Fruit fly (Drosophila melanogaster) whole organism, embryonic: ENCODE measurements around the gene CG12024.
A peak's percentile ranks its signal among the peaks of the same experiment; 100 is the strongest.

Source experiments
- Atf6 ChIP-seq: fragments of 200-800 bp; sonication (Bioruptor generic); IDR thresholded peaks from 2 replicates; pipeline ENCODE4 v1.3.6; 2022; ENCODE audit warnings: missing biosample characterization, missing genetic modification characterization
- Bdp1 ChIP-seq: fragments of 200-800 bp; sonication (Bioruptor generic); optimal IDR thresholded peaks from 3 replicates; lab custom pipeline; 2016; ENCODE audit warnings: missing biosample characterization, missing genetic modification characterization
- C15 ChIP-seq: fragments of 200-800 bp; sonication (Bioruptor generic); IDR thresholded peaks from 3 replicates; pipeline ENCODE4 v1.3.6; 2022; ENCODE audit warnings: missing biosample characterization, missing genetic modification characterization
- CG10543 ChIP-seq: fragments of 200-800 bp; sonication (Bioruptor generic); optimal IDR thresholded peaks from 3 replicates; lab custom pipeline; 2017; ENCODE audit warnings: missing biosample characterization, mild to moderate bottlenecking, missing genetic modification characterization, moderate library complexity
- CG11504 ChIP-seq: fragments of 200-800 bp; sonication (Bioruptor generic); optimal IDR thresholded peaks from 3 replicates; lab custom pipeline; 2019; ENCODE audit warnings: missing biosample characterization, mild to moderate bottlenecking, missing genetic modification characterization, moderate library complexity
- CG12104 ChIP-seq: fragments of 200-800 bp; sonication (Bioruptor generic); optimal IDR thresholded peaks from 3 replicates; lab custom pipeline; 2016; ENCODE audit warnings: missing biosample characterization, missing genetic modification characterization
- CG12219 ChIP-seq: fragments of 200-800 bp; sonication (Bioruptor generic); optimal IDR thresholded peaks from 3 replicates; lab custom pipeline; 2018; ENCODE audit warnings: missing biosample characterization, mild to moderate bottlenecking, missing genetic modification characterization
- CG12769 ChIP-seq: fragments of 200-800 bp; sonication (Bioruptor generic); optimal IDR thresholded peaks from 2 replicates; lab custom pipeline; 2019; ENCODE audit warnings: missing biosample characterization, mild to moderate bottlenecking, missing genetic modification characterization, moderate library complexity
- CG12942 ChIP-seq: fragments of 200-800 bp; sonication (Bioruptor generic); optimal IDR thresholded peaks from 3 replicates; lab custom pipeline; 2016; ENCODE audit warnings: missing biosample characterization, missing genetic modification characterization
- CG13287 ChIP-seq: fragments of 200-800 bp; sonication (Bioruptor generic); IDR thresholded peaks from 2 replicates; pipeline ENCODE4 v1.3.6; 2022; ENCODE audit warnings: missing biosample characterization, missing genetic modification characterization; ENCODE audit not compliant: partially characterized antibody
- CG13894 ChIP-seq: fragments of 200-800 bp; sonication (Bioruptor generic); optimal IDR thresholded peaks from 3 replicates; lab custom pipeline; 2018; ENCODE audit warnings: missing biosample characterization, mild to moderate bottlenecking, missing genetic modification characterization, moderate library complexity
- CG15514 ChIP-seq: fragments of 200-800 bp; sonication (Bioruptor generic); optimal IDR thresholded peaks from 3 replicates; lab custom pipeline; 2017; ENCODE audit warnings: missing biosample characterization, missing genetic modification characterization, mild to moderate bottlenecking, moderate library complexity, missing genetic modification reagents
- CG16813 ChIP-seq: fragments of 200-800 bp; sonication (Bioruptor generic); IDR thresholded peaks from 3 replicates; pipeline ENCODE4 v1.3.6; 2022; ENCODE audit warnings: missing biosample characterization, missing genetic modification characterization; ENCODE audit not compliant: partially characterized antibody
- CG31388 ChIP-seq: fragments of 200-800 bp; sonication (Bioruptor generic); optimal IDR thresholded peaks from 2 replicates; lab custom pipeline; 2016; ENCODE audit warnings: missing biosample characterization, missing genetic modification characterization
- CG34376 ChIP-seq: fragments of 200-800 bp; sonication (Bioruptor generic); optimal IDR thresholded peaks from 2 replicates; lab custom pipeline; 2018; ENCODE audit warnings: missing biosample characterization, mild to moderate bottlenecking, missing genetic modification characterization
- CG3726 ChIP-seq: fragments of 200-800 bp; sonication (Bioruptor generic); IDR thresholded peaks from 3 replicates; pipeline ENCODE4, ENCODE4 v1.3.6; 2022; ENCODE audit warnings: missing biosample characterization, missing genetic modification characterization
- CG4404 ChIP-seq: fragments of 200-800 bp; sonication (Bioruptor generic); IDR thresholded peaks from 2 replicates; pipeline ENCODE4 v1.3.6; 2022; ENCODE audit warnings: missing biosample characterization, missing genetic modification characterization
- CG4617 ChIP-seq: fragments of 200-800 bp; sonication (Bioruptor generic); optimal IDR thresholded peaks from 3 replicates; lab custom pipeline; 2016; ENCODE audit warnings: missing biosample characterization, missing genetic modification characterization, borderline replicate concordance
- CG5180 ChIP-seq: fragments of 200-800 bp; sonication (Bioruptor generic); optimal IDR thresholded peaks from 3 replicates; lab custom pipeline; 2017; ENCODE audit warnings: missing biosample characterization, missing genetic modification characterization, mild to moderate bottlenecking, moderate library complexity, missing genetic modification reagents
- CG8290 ChIP-seq, 3 experiments: fragments of 200-800 bp; sonication (Bioruptor generic); optimal IDR thresholded peaks; 2 replicates each; lab custom pipeline; 2016 to 2019; ENCODE audit warnings: missing biosample characterization in 3 of 3, missing genetic modification characterization in 3 of 3, mild to moderate bottlenecking in 2 of 3, moderate library complexity in 1 of 3
- CG8359 ChIP-seq: fragments of 200-800 bp; sonication (Bioruptor generic); optimal IDR thresholded peaks from 2 replicates; lab custom pipeline; 2017; ENCODE audit warnings: missing biosample characterization, mild to moderate bottlenecking, missing genetic modification characterization, borderline replicate concordance
- CG9932 ChIP-seq: fragments of 200-800 bp; sonication (Bioruptor generic); IDR thresholded peaks from 2 replicates; pipeline ENCODE4 v1.3.6; 2022; ENCODE audit warnings: missing biosample characterization, missing genetic modification characterization
- Deaf1 ChIP-seq: fragments of 200-800 bp; optimal IDR thresholded peaks from 3 replicates; lab custom pipeline; 2019; ENCODE audit warnings: missing biosample characterization, mild to moderate bottlenecking, missing genetic modification characterization, moderate library complexity
- Dp ChIP-seq: fragments of 200-800 bp; sonication (Bioruptor generic); optimal IDR thresholded peaks from 2 replicates; lab custom pipeline; 2018; ENCODE audit warnings: missing biosample characterization, mild to moderate bottlenecking, missing genetic modification characterization, moderate library complexity
- Drgx ChIP-seq: fragments of 200-800 bp; sonication (Bioruptor generic); IDR thresholded peaks from 2 replicates; pipeline ENCODE4 v1.3.6; 2022; ENCODE audit warnings: missing biosample characterization, missing genetic modification characterization
- Elba2 ChIP-seq: fragments of 200-800 bp; sonication (Bioruptor generic); optimal IDR thresholded peaks from 3 replicates; lab custom pipeline; 2016; ENCODE audit warnings: missing biosample characterization, missing genetic modification characterization
- H2.0 ChIP-seq: fragments of 200-800 bp; sonication (Bioruptor generic); IDR thresholded peaks from 2 replicates; pipeline ENCODE4 v1.3.6; 2022; ENCODE audit warnings: missing biosample characterization, missing genetic modification characterization
- Hr39 ChIP-seq: fragments of >200 bp; optimal IDR thresholded peaks from 2 replicates; lab custom pipeline; 2017
- Med ChIP-seq: fragments of 200-800 bp; sonication (Bioruptor generic); peaks from one replicate; lab custom pipeline; 2016; ENCODE audit warnings: missing biosample characterization, missing genetic modification characterization, mild to moderate bottlenecking, inconsistent platforms, moderate library complexity
- NK7.1 ChIP-seq: fragments of 200-800 bp; sonication (Bioruptor generic); optimal IDR thresholded peaks from 3 replicates; lab custom pipeline; 2016; ENCODE audit warnings: missing biosample characterization, missing genetic modification characterization
- Neu2 ChIP-seq: fragments of 200-800 bp; sonication (Bioruptor generic); optimal IDR thresholded peaks from 3 replicates; lab custom pipeline; 2016; ENCODE audit warnings: missing biosample characterization, missing genetic modification characterization, borderline replicate concordance
- Ptx1 ChIP-seq: fragments of 200-800 bp; sonication (Bioruptor generic); IDR thresholded peaks from 2 replicates; pipeline ENCODE4 v1.3.6; 2022; ENCODE audit warnings: missing biosample characterization, missing genetic modification characterization
- Tbp ChIP-seq: fragments of >200 bp; optimal IDR thresholded peaks from 2 replicates; lab custom pipeline; 2018; ENCODE audit warnings: missing biosample characterization, missing genetic modification characterization
- Xbp1 ChIP-seq: fragments of 200-800 bp; sonication (Bioruptor generic); optimal IDR thresholded peaks from 3 replicates; lab custom pipeline; 2016; ENCODE audit warnings: missing biosample characterization, mild to moderate bottlenecking, missing genetic modification characterization
- bsh ChIP-seq, 2 experiments: fragments of 200-800 bp; sonication (Bioruptor generic); optimal IDR thresholded peaks; 2 replicates each; lab custom pipeline; 2017 to 2018; ENCODE audit warnings: mild to moderate bottlenecking in 2 of 2, missing biosample characterization in 2 of 2, missing genetic modification characterization in 2 of 2, moderate library complexity in 1 of 2
- cas ChIP-seq: fragments of 200-800 bp; sonication (Bioruptor generic); IDR thresholded peaks from 2 replicates; pipeline ENCODE4 v1.3.6; 2022; ENCODE audit warnings: missing biosample characterization, missing genetic modification characterization
- chinmo ChIP-seq: fragments of 200-800 bp; sonication (Bioruptor generic); IDR thresholded peaks from 4 replicates; pipeline ENCODE4 v1.3.6; 2022; ENCODE audit warnings: missing biosample characterization, missing genetic modification characterization; ENCODE audit not compliant: partially characterized antibody
- chm ChIP-seq: fragments of 200-800 bp; sonication (Bioruptor generic); IDR thresholded peaks from 2 replicates; pipeline ENCODE4 v1.3.6; 2022; ENCODE audit warnings: missing biosample characterization, missing genetic modification characterization
- dan ChIP-seq: fragments of 200-800 bp; sonication (Bioruptor generic); IDR thresholded peaks from 2 replicates; pipeline ENCODE4 v1.3.6; 2022; ENCODE audit warnings: missing biosample characterization, missing genetic modification characterization
- emc ChIP-seq: fragments of 200-800 bp; sonication (Bioruptor generic); optimal IDR thresholded peaks from 2 replicates; lab custom pipeline; 2016; ENCODE audit warnings: missing biosample characterization, missing genetic modification characterization
- hth ChIP-seq: fragments of >200 bp; optimal IDR thresholded peaks from 2 replicates; lab custom pipeline; 2017; ENCODE audit warnings: inconsistent platforms
- lab ChIP-seq: fragments of 200-800 bp; sonication (Bioruptor generic); optimal IDR thresholded peaks from 3 replicates; lab custom pipeline; 2017; ENCODE audit warnings: missing biosample characterization, missing genetic modification characterization, mild to moderate bottlenecking, moderate library complexity, missing genetic modification reagents
- lilli ChIP-seq: fragments of 200-800 bp; sonication (Bioruptor generic); optimal IDR thresholded peaks from 3 replicates; lab custom pipeline; 2016; ENCODE audit warnings: missing biosample characterization, missing genetic modification characterization
- nau ChIP-seq: fragments of 200-800 bp; sonication (Bioruptor generic); optimal IDR thresholded peaks from 3 replicates; lab custom pipeline; 2017; ENCODE audit warnings: missing biosample characterization, mild to moderate bottlenecking, missing genetic modification characterization, missing genetic modification reagents
- nom ChIP-seq: fragments of 200-800 bp; sonication (Bioruptor generic); optimal IDR thresholded peaks from 2 replicates; lab custom pipeline; 2017; ENCODE audit warnings: missing biosample characterization, missing genetic modification characterization, mild to moderate bottlenecking, moderate library complexity, missing genetic modification reagents
- pho ChIP-seq: fragments of 200-800 bp; sonication (Bioruptor generic); optimal IDR thresholded peaks from 2 replicates; lab custom pipeline; 2016; ENCODE audit warnings: missing biosample characterization, missing genetic modification characterization
- pzg ChIP-seq: fragments of 200-800 bp; sonication (Bioruptor generic); optimal IDR thresholded peaks from 3 replicates; lab custom pipeline; 2018; ENCODE audit warnings: missing biosample characterization, mild to moderate bottlenecking, missing genetic modification characterization, moderate library complexity
- rib ChIP-seq: fragments of 200-800 bp; sonication (Bioruptor generic); IDR thresholded peaks from 2 replicates; pipeline ENCODE4 v1.3.6; 2022; ENCODE audit warnings: missing biosample characterization, missing genetic modification characterization
- ro ChIP-seq: fragments of 200-800 bp; sonication (Bioruptor generic); IDR thresholded peaks from 2 replicates; pipeline ENCODE4 v1.3.6; 2022; ENCODE audit warnings: missing biosample characterization, missing genetic modification characterization
- unc-4 ChIP-seq: fragments of 200-800 bp; sonication (Bioruptor generic); IDR thresholded peaks from 2 replicates; pipeline ENCODE4 v1.3.6; 2022; ENCODE audit warnings: missing biosample characterization, missing genetic modification characterization; ENCODE audit not compliant: partially characterized antibody
- vvl ChIP-seq: fragments of 200-800 bp; sonication (Bioruptor generic); IDR thresholded peaks from 2 replicates; pipeline ENCODE4 v1.3.6; 2022; ENCODE audit warnings: missing biosample characterization, missing genetic modification characterization
- yki ChIP-seq: fragments of >200 bp; optimal IDR thresholded peaks from 3 replicates; lab custom pipeline; 2018

Gene CG12024

dm6 chr3L:1808631-1809030 lies 48.3 kb upstream of the CG12024 start (continued):
- no peak for TF ChIP-seq CG8359
- TF ChIP-seq emc = peak; percentile 52
- TF ChIP-seq CG16813 = no peak
- no peak for TF ChIP-seq yki
- peak; percentile 85 for TF ChIP-seq pho (GFP tag; lab: Kevin White, UChicago)
- TF ChIP-seq CG4617 (GFP tag; lab: Kevin White, UChicago) = peak; percentile 59
- no peak for TF ChIP-seq Neu2 (GFP tag; lab: Kevin White, UChicago)
- no peak for TF ChIP-seq CG13287 (GFP tag; lab: Robert Waterston, UW)
- TF ChIP-seq CG3726 (GFP tag; lab: Robert Waterston, UW) = peak; percentile 80
- peak; percentile 91 for TF ChIP-seq Xbp1
- TF ChIP-seq CG4404 (GFP tag; lab: Robert Waterston, UW) = peak; percentile 81
- TF ChIP-seq Hr39 (lab: Kevin White, UChicago) = no peak
- peak; percentile 92 for TF ChIP-seq lilli
- peak; percentile 73 for TF ChIP-seq Bdp1 (GFP tag; lab: Kevin White, UChicago)
- TF ChIP-seq CG9932 (GFP tag; lab: Robert Waterston, UW) = peak; percentile 91
- peak; percentile 64 for TF ChIP-seq CG12104
- no peak for TF ChIP-seq nau (GFP tag; lab: Kevin White, UChicago)
- peak; percentile 14 for TF ChIP-seq pzg
- peak; percentile 94 for TF ChIP-seq Ptx1 (GFP tag; lab: Robert Waterston, UW)
- TF ChIP-seq CG12219 (GFP tag; lab: Kevin White, UChicago) = peak; percentile 91
- TF ChIP-seq NK7.1 = peak; percentile 66
- TF ChIP-seq cas = peak; percentile 83
- TF ChIP-seq unc-4 = no peak
- TF ChIP-seq chinmo = 0 out of 4 replicates have a peak, but pooled peaks have one; percentile 20
- no peak for TF ChIP-seq hth (lab: Kevin White, UChicago)
- TF ChIP-seq CG31388 (GFP tag; lab: Kevin White, UChicago) = peak; percentile 67
- peak; percentile 92 for TF ChIP-seq H2.0 (GFP tag; lab: Robert Waterston, UW)
- TF ChIP-seq Dp = no peak
- TF ChIP-seq ro (GFP tag; lab: Robert Waterston, UW) = peak; percentile 57; the same call in 1 of the 2 replicates
- TF ChIP-seq Elba2 (GFP tag; lab: Kevin White, UChicago) = no peak
- peak; percentile 80; the same call in 2 of the 3 replicates for TF ChIP-seq C15 (GFP tag; lab: Robert Waterston, UW)
- peak; percentile 86 for TF ChIP-seq CG12942 (GFP tag; lab: Kevin White, UChicago)

- TF ChIP-seq CG34376 (GFP tag; lab: Kevin White, UChicago) (peak; percentile 3), CG10543 (GFP tag; lab: Kevin White, UChicago) (peak; percentile 51), CG13894 (tag; lab: Kevin White, UChicago) (peak; percentile 54), CG11504 (peak; percentile 97), Drgx (GFP tag; lab: Robert Waterston, UW) (peak; percentile 62), chinmo (peak; percentile 87; the same call in 2 of the 4 replicates), CG15514 (GFP tag; lab: Kevin White, UChicago) (peak; percentile 5), CG5180 (no peak), lab (GFP tag; lab: Kevin White, UChicago) (peak; percentile 9), CG12769 (tag; lab: Kevin White, UChicago) (peak; percentile 66), dan (GFP tag; lab: Robert Waterston, UW) (no peak), chm (GFP tag; lab: Robert Waterston, UW) (0 out of 2 replicates have a peak, but pooled peaks have one; percentile 17), rib (GFP tag; lab: Robert Waterston, UW) (peak; percentile 52; the same call in 1 of the 2 replicates), nom (GFP tag; lab: Kevin White, UChicago) (peak; percentile 98), Atf6 (GFP tag; lab: Robert Waterston, UW) (0 out of 2 replicates have a peak, but pooled peaks have one; percentile 8), Deaf1 (peak; percentile 93), bsh (GFP tag; optimal IDR thresholded peaks at IDR 0.05; lab: Kevin White, UChicago) (peak in 1 of 2 experiments; percentile 94), Med (peak; percentile 59), vvl (GFP tag; lab: Robert Waterston, UW) (peak; percentile 15; the same call in 1 of the 2 replicates), CG8290 (GFP tag; optimal IDR thresholded peaks at IDR 0.05; lab: Kevin White, UChicago) (no peak), CG8290 (tag; optimal IDR thresholded peaks at IDR 0.05; lab: Kevin White, UChicago) (peak in 1 of 2 experiments; percentile 27), Hr39 (lab: Kevin White, UChicago) (no peak), Tbp (GFP tag; lab: Kevin White, UChicago) (no peak)
These were observed 46.7 kb upstream of the CG12024 start, which contains the start of gene GV1 for dm6 chr3L:1810288-1810687. GV1 (plus strand) TSS chr3L:1810588.
